Fruit fly (Drosophila melanogaster): ENCODE data around the gene CG42327.

DNA sequence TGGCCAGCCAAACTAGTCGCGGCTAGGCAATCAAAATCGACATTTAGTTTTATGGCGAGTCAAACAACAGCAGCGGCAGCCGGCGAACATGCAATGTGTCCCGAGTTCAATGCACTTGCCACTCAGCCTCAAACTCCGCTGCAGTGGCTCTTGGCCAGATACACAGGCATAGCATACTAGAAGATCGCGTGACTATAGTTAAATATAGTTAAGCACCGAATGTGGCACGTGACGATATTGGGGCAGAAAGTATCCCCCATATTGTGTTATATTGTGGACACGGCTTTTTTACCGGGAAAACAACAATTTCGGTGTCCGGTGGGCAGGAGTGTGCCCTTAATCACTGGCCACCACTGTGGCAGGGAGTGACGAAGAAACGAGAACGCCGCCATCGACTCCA lies 38.1 kb upstream of the CG42327 start:
- TF ChIP-seq fkh (GFP tag; optimal IDR thresholded peaks at IDR 0.05) (no peak), CG34406 (GFP tag; optimal IDR thresholded peaks at IDR 0.05) (no peak), OdsH (GFP tag; optimal IDR thresholded peaks at IDR 0.05) (no peak), CG10669 (GFP tag; optimal IDR thresholded peaks at IDR 0.05) (no peak), CG11294 (GFP tag; IDR thresholded peaks at IDR 0.05) (no peak)
